Worm (Caenorhabditis elegans): Measurements from ENCODE around the gene C33F10.14.

- no peak for TF ChIP-seq nhr-28 (tag; optimal IDR thresholded peaks at IDR 0.05)
- no peak for TF ChIP-seq blmp-1 (tag; optimal IDR thresholded peaks at IDR 0.05)
- TF ChIP-seq pha-4 (tag; optimal IDR thresholded peaks at IDR 0.05), result no peak
- no peak for TF ChIP-seq ztf-11 (tag; optimal IDR thresholded peaks at IDR 0.05)
- no peak for TF ChIP-seq tbx-8 (GFP tag; optimal IDR thresholded peaks at IDR 0.05)
- no peak for TF ChIP-seq nhr-12 (tag; optimal IDR thresholded peaks at IDR 0.05)
- TF ChIP-seq bed-3 (GFP tag; optimal IDR thresholded peaks at IDR 0.05), result no peak
- no peak for TF ChIP-seq elt-1 (tag; optimal IDR thresholded peaks at IDR 0.05; ENCODE audit: borderline replicate concordance, insufficient read depth)
- TF ChIP-seq zip-8 (tag; optimal IDR thresholded peaks at IDR 0.05), result no peak
These were observed 25.9 kb upstream of the C33F10.14 start, which contains the start of gene F26G1.5 for ce11 chrII:4771282-4771681.

Measured in whole organism, mixed stage, embryonic.